Worm (Caenorhabditis elegans): ENCODE data around the gene F18E3.10.

DNA sequence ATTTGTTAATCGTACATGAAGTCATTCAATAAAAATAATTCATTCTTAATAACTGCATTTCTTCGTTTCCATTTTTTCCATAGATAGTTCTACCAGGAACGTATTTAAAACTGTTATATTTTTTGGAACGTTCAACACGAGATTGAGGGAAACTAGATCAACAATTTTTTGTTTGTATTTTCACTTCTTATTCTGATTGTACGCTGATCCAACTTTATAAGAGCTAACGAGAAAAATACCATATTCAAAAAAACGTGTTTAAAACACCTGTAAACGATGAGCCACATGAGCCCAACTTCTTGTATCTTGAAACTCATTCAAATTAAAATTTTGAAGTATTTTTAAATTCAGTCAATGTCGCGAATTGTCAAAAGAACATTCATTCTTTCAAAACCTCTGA lies 7.7 kb downstream of the F18E3.10 start:
- TF ChIP-seq cog-1 (tag; optimal IDR thresholded peaks at IDR 0.05) (no peak), ztf-29 (GFP tag; IDR thresholded peaks at IDR 0.05) (no peak)

Measured in whole organism, midembryonic.